Worm (Caenorhabditis elegans): ENCODE measurements around the gene C03A3.1.
A peak's percentile ranks its signal among the peaks of the same experiment; 100 is the strongest.

DNA sequence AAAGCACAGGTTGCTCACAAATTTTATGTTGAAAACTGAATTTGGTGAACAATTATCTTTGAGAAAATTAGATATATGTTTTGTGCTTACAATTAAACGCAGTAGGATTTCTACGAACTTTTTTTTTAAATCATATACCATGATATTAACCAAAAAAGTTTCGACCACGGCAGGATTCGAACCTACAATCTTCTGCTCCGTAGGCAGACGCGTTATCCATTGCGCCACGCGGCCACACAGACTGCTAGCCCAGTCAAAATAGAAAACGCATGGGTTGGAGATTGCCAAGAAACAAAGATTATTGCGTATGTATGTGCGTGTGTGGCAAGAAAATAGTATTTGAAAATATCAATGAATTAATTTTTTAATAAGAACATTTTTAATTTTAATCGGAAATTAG, 4.7 kb upstream of the C03A3.1 start:
- peak; percentile 24 for TF ChIP-seq W03F9.2 (tag; optimal IDR thresholded peaks at IDR 0.05)
- peak; percentile 37 for TF ChIP-seq him-1 (tag; optimal IDR thresholded peaks at IDR 0.05)
- no peak for TF ChIP-seq dao-5 (tag; optimal IDR thresholded peaks at IDR 0.05)
